Worm (Caenorhabditis elegans) whole organism, mixed stage, embryonic: Measurements from ENCODE around the gene F47D12.7.

Source experiments
- M03D4.4 ChIP-seq: sonication (generic microtip); optimal IDR thresholded peaks from 2 replicates; lab custom pipeline; 2017; ENCODE audit warnings: mild to moderate bottlenecking, missing genetic modification characterization, missing compliant biosample characterization
- bed-3 ChIP-seq: fragments of 200-800 bp; sonication (Bioruptor generic); optimal IDR thresholded peaks from 3 replicates; lab custom pipeline; 2018; ENCODE audit warnings: mild to moderate bottlenecking, missing genetic modification characterization, moderate library complexity, missing compliant biosample characterization
- blmp-1 ChIP-seq: fragments of 150-350 bp; optimal IDR thresholded peaks from 2 replicates; lab custom pipeline; 2014; ENCODE audit warnings: missing biosample characterization, missing genetic modification characterization
- ceh-39 ChIP-seq: fragments of 150-350 bp; optimal IDR thresholded peaks from 2 replicates; lab custom pipeline; 2014; ENCODE audit warnings: missing biosample characterization, missing genetic modification characterization
- ceh-43 ChIP-seq: fragments of 200-800 bp; sonication (Bioruptor generic); optimal IDR thresholded peaks from 2 replicates; lab custom pipeline; 2018; ENCODE audit warnings: mild to moderate bottlenecking, missing genetic modification characterization, moderate library complexity, missing compliant biosample characterization
- ceh-83 ChIP-seq: fragments of 200-800 bp; sonication (Bioruptor generic); optimal IDR thresholded peaks from 2 replicates; lab custom pipeline; 2018; ENCODE audit warnings: mild to moderate bottlenecking, missing genetic modification characterization, missing compliant biosample characterization
- ces-1 ChIP-seq: fragments of 150-350 bp; optimal IDR thresholded peaks from 2 replicates; lab custom pipeline; 2014; ENCODE audit warnings: missing biosample characterization, missing genetic modification reagents, missing genetic modification characterization
- cnd-1 ChIP-seq: fragments of 200-800 bp; sonication (Bioruptor generic); optimal IDR thresholded peaks from 2 replicates; lab custom pipeline; 2018; ENCODE audit warnings: mild to moderate bottlenecking, missing genetic modification characterization, missing compliant biosample characterization
- drap-1 ChIP-seq: fragments of 200-800 bp; sonication (Bioruptor generic); optimal IDR thresholded peaks from 3 replicates; lab custom pipeline; 2018; ENCODE audit warnings: mild to moderate bottlenecking, missing genetic modification characterization, missing compliant biosample characterization
- elt-1 ChIP-seq: sonication (generic microtip); optimal IDR thresholded peaks from 2 replicates; lab custom pipeline; 2017; ENCODE audit warnings: missing genetic modification characterization, mild to moderate bottlenecking, missing compliant biosample characterization, antibody characterized with exemption, moderate library complexity, borderline replicate concordance; ENCODE audit not compliant: insufficient read depth
- flh-1 ChIP-seq: fragments of 200-800 bp; sonication (Bioruptor generic); optimal IDR thresholded peaks from 2 replicates; lab custom pipeline; 2018; ENCODE audit warnings: mild to moderate bottlenecking, missing genetic modification characterization, moderate library complexity, missing compliant biosample characterization
- ham-2 ChIP-seq: fragments of 200-800 bp; sonication (Bioruptor generic); optimal IDR thresholded peaks from 2 replicates; lab custom pipeline; 2018; ENCODE audit warnings: mild to moderate bottlenecking, missing genetic modification characterization, missing compliant biosample characterization
- hlh-1 ChIP-seq: fragments of 150-350 bp; optimal IDR thresholded peaks from 2 replicates; lab custom pipeline; 2014; ENCODE audit warnings: missing biosample characterization, missing genetic modification reagents, missing genetic modification characterization
- lin-13 ChIP-seq: fragments of 150-350 bp; optimal IDR thresholded peaks from 2 replicates; lab custom pipeline; 2014; ENCODE audit warnings: missing biosample characterization, missing genetic modification characterization
- lin-32 ChIP-seq: fragments of 200-800 bp; sonication (Bioruptor generic); optimal IDR thresholded peaks from 2 replicates; lab custom pipeline; 2018; ENCODE audit warnings: mild to moderate bottlenecking, missing genetic modification characterization, missing compliant biosample characterization
- lsy-2 ChIP-seq: fragments of 150-350 bp; optimal IDR thresholded peaks from 2 replicates; lab custom pipeline; 2014; ENCODE audit warnings: missing biosample characterization, missing genetic modification characterization
- mab-5 ChIP-seq: fragments of 150-350 bp; optimal IDR thresholded peaks from 2 replicates; lab custom pipeline; 2014; ENCODE audit warnings: missing biosample characterization, missing genetic modification characterization
- mep-1 ChIP-seq: fragments of 150-350 bp; optimal IDR thresholded peaks from 2 replicates; lab custom pipeline; 2017; ENCODE audit warnings: missing biosample characterization, missing genetic modification reagents, missing genetic modification characterization, inconsistent platforms
- mls-2 ChIP-seq: sonication (generic microtip); optimal IDR thresholded peaks from 2 replicates; lab custom pipeline; 2016; ENCODE audit warnings: mild to moderate bottlenecking, missing genetic modification characterization, moderate library complexity, missing compliant biosample characterization
- nhr-12 ChIP-seq: fragments of 150-350 bp; optimal IDR thresholded peaks from 2 replicates; lab custom pipeline; 2014; ENCODE audit warnings: missing biosample characterization, missing genetic modification characterization
- nhr-2 ChIP-seq: fragments of 150-350 bp; optimal IDR thresholded peaks from 2 replicates; lab custom pipeline; 2014; ENCODE audit warnings: missing biosample characterization, missing genetic modification characterization
- nhr-237 ChIP-seq: fragments of 150-350 bp; optimal IDR thresholded peaks from 2 replicates; lab custom pipeline; 2014; ENCODE audit warnings: missing biosample characterization, missing genetic modification characterization
- nhr-28 ChIP-seq: fragments of 150-350 bp; optimal IDR thresholded peaks from 2 replicates; lab custom pipeline; 2014; ENCODE audit warnings: missing biosample characterization, missing genetic modification characterization
- nhr-76 ChIP-seq: sonication (generic microtip); optimal IDR thresholded peaks from 2 replicates; lab custom pipeline; 2017; ENCODE audit warnings: missing biosample characterization, missing genetic modification characterization
- pha-4 ChIP-seq: fragments of 150-350 bp; optimal IDR thresholded peaks from 2 replicates; lab custom pipeline; 2018; ENCODE audit warnings: missing biosample characterization, missing genetic modification reagents, missing genetic modification characterization
- sem-2 ChIP-seq: fragments of 200-800 bp; sonication (Bioruptor generic); optimal IDR thresholded peaks from 2 replicates; lab custom pipeline; 2018; ENCODE audit warnings: mild to moderate bottlenecking, missing genetic modification characterization, missing compliant biosample characterization
- snpc-4 ChIP-seq: fragments of 150-350 bp; optimal IDR thresholded peaks from 2 replicates; lab custom pipeline; 2014; ENCODE audit warnings: missing biosample characterization, missing genetic modification characterization
- sptf-1 ChIP-seq: sonication (generic microtip); optimal IDR thresholded peaks from 2 replicates; lab custom pipeline; 2017; ENCODE audit warnings: mild to moderate bottlenecking, missing genetic modification characterization, moderate library complexity, missing compliant biosample characterization
- tbx-8 ChIP-seq: fragments of 200-800 bp; sonication (Bioruptor generic); optimal IDR thresholded peaks from 2 replicates; lab custom pipeline; 2018; ENCODE audit warnings: mild to moderate bottlenecking, missing genetic modification characterization, moderate library complexity, missing compliant biosample characterization
- unc-120 ChIP-seq: sonication (generic microtip); optimal IDR thresholded peaks from 2 replicates; lab custom pipeline; 2017; ENCODE audit warnings: missing genetic modification characterization, missing compliant biosample characterization; ENCODE audit not compliant: poor library complexity, severe bottlenecking
- unc-39 ChIP-seq: fragments of 150-350 bp; optimal IDR thresholded peaks from 2 replicates; lab custom pipeline; 2014; ENCODE audit warnings: missing biosample characterization, missing genetic modification characterization
- unc-62 ChIP-seq: fragments of 150-350 bp; optimal IDR thresholded peaks from 2 replicates; lab custom pipeline; 2014; ENCODE audit warnings: missing biosample characterization, missing genetic modification reagents, missing genetic modification characterization
- zip-8 ChIP-seq: fragments of 150-350 bp; optimal IDR thresholded peaks from 2 replicates; lab custom pipeline; 2014; ENCODE audit warnings: missing biosample characterization, missing genetic modification characterization
- ztf-11 ChIP-seq: fragments of 150-350 bp; optimal IDR thresholded peaks from 2 replicates; lab custom pipeline; 2014; ENCODE audit warnings: missing biosample characterization, missing genetic modification characterization

Gene F47D12.7

DNA sequence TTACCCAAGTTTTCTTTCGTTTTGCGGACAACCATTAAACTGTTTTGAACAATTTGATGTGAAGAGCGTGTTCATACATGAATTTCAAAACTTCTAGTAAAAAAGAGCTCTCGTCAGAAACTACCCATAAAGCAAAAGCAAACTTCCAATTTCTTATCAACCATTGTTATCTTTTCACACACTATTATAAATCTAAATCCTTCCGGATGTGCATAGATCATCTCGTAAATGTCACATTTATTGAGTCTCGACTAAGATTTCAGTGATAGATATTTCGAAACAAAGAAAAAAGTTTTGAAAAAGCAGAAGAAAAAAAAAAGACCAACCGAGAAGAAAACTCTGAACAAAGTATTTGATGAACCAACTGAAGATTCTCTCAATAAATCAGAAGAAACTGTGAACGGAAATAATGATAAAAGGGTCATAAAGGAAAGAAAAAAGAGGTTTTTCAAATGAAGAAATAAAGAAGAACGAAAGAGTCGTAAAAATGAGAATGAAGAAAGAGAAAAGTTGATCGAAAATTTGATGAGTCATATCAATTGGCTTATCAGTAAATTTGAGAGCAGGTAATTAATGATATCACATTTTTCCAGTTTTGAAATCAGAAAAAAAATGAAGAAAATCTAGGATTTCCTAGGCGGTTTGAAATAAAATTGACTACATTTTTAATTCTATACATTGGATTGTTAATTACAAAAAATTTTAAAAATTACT, 5.2 kb downstream of the F47D12.7 start:
- no peak for TF ChIP-seq unc-62 (GFP tag; lab: Kevin White, UChicago)

- no peak for TF ChIP-seq hlh-1 (tag; lab: Kevin White, UChicago)
- TF ChIP-seq drap-1 = no peak
- TF ChIP-seq pha-4 (tag; lab: Kevin White, UChicago) = no peak
- no peak for TF ChIP-seq nhr-12
- no peak for TF ChIP-seq sptf-1 (tag; lab: Kevin White, UChicago)
- no peak for TF ChIP-seq zip-8 (tag; lab: Kevin White, UChicago)
- no peak for TF ChIP-seq snpc-4 (tag; lab: Kevin White, UChicago)
- TF ChIP-seq ztf-11 (tag; lab: Kevin White, UChicago) = no peak
- TF ChIP-seq ceh-39 (tag; lab: Kevin White, UChicago) = no peak
These were observed 6.5 kb downstream of the F47D12.7 start for ce11 chrIII:6289366-6289765.

- TF ChIP-seq nhr-76 (tag; lab: Kevin White, UChicago) (no peak), lin-13 (tag; lab: Kevin White, UChicago) (no peak), pha-4 (tag; lab: Kevin White, UChicago) (no peak), bed-3 (GFP tag; lab: Kevin White, UChicago) (no peak), nhr-12 (no peak), ceh-43 (no peak), drap-1 (no peak), ceh-83 (no peak), sptf-1 (tag; lab: Kevin White, UChicago) (no peak), nhr-2 (tag; lab: Kevin White, UChicago) (no peak), ham-2 (GFP tag; lab: Kevin White, UChicago) (no peak)
These were observed 8.6 kb downstream of the F47D12.7 start, which contains the start of gene F47D12.6 for ce11 chrIII:6287195-6287594. F47D12.6 (minus strand) TSS chrIII:6287295.

- TF ChIP-seq unc-120 (tag; lab: Kevin White, UChicago) (no peak), cnd-1 (tag; lab: Kevin White, UChicago) (no peak), pha-4 (tag; lab: Kevin White, UChicago) (no peak), mab-5 (tag; lab: Kevin White, UChicago) (no peak), nhr-2 (tag; lab: Kevin White, UChicago) (no peak), lin-32 (no peak), M03D4.4 (no peak), nhr-76 (tag; lab: Kevin White, UChicago) (no peak), unc-39 (no peak), elt-1 (tag; lab: Kevin White, UChicago) (no peak), snpc-4 (tag; lab: Kevin White, UChicago) (no peak)
These were observed 9.9 kb downstream of the F47D12.7 start, which contains the start of gene gadr-3 for ce11 chrIII:6285890-6286289. gadr-3 (minus strand) TSS chrIII:6285990.

DNA sequence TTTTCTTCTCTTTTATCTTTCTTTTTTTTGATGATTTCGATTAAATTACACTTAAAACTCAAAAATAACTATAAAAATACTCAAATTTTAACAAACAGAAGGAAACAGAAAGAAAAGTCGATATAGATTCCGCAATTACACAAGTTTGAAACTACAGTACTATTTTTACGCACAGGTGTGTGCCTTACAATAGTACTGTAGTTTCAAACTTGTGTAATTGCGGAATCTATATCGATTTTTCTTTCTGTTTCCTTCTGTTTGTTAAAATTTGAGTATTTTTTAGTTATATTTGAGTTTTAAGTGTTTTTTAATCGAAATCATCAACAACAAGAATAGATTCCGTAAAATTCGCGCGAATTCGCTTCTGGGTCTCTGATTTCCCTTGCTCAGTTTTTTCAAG, 12.8 kb downstream of the F47D12.7 start:
- TF ChIP-seq mab-5 (tag; lab: Kevin White, UChicago) (no peak), nhr-76 (tag; lab: Kevin White, UChicago) (no peak), unc-120 (tag; lab: Kevin White, UChicago) (no peak), tbx-8 (no peak), sem-2 (no peak), sptf-1 (tag; lab: Kevin White, UChicago) (no peak), bed-3 (GFP tag; lab: Kevin White, UChicago) (no peak), snpc-4 (tag; lab: Kevin White, UChicago) (no peak)

- TF ChIP-seq ceh-83 (no peak), lsy-2 (tag; lab: Kevin White, UChicago) (peak; percentile 68), ceh-39 (tag; lab: Kevin White, UChicago) (peak; percentile 4), blmp-1 (peak; percentile 13), zip-8 (tag; lab: Kevin White, UChicago) (no peak), ztf-11 (tag; lab: Kevin White, UChicago) (no peak), snpc-4 (tag; lab: Kevin White, UChicago) (no peak), lin-13 (tag; lab: Kevin White, UChicago) (peak; percentile 67), nhr-2 (tag; lab: Kevin White, UChicago) (no peak), pha-4 (tag; lab: Kevin White, UChicago) (peak; percentile 0), unc-39 (peak; percentile 32), sptf-1 (tag; lab: Kevin White, UChicago) (peak; percentile 62), flh-1 (GFP tag; lab: Kevin White, UChicago) (no peak), ham-2 (GFP tag; lab: Kevin White, UChicago) (peak; percentile 11), unc-120 (tag; lab: Kevin White, UChicago) (peak; percentile 82), mep-1 (tag; lab: Kevin White, UChicago) (no peak), mab-5 (tag; lab: Kevin White, UChicago) (no peak), unc-62 (GFP tag; lab: Kevin White, UChicago) (peak; percentile 92), sem-2 (no peak), ces-1 (GFP tag; lab: Kevin White, UChicago) (peak; percentile 74), elt-1 (tag; lab: Kevin White, UChicago) (no peak), lin-32 (no peak), nhr-28 (tag; lab: Kevin White, UChicago) (no peak), cnd-1 (tag; lab: Kevin White, UChicago) (peak; percentile 73), nhr-237 (tag; lab: Kevin White, UChicago) (peak; percentile 56), nhr-76 (tag; lab: Kevin White, UChicago) (no peak), mls-2 (tag; lab: Kevin White, UChicago) (peak; percentile 65), nhr-12 (no peak)
These were observed 15.7 kb downstream of the F47D12.7 start, which contains the start of gene hmg-1.2 for ce11 chrIII:6280070-6280596. hmg-1.2 (plus strand) TSS chrIII:6280380.
